Worm (Caenorhabditis elegans) whole organism, midembryonic: ENCODE measurements around the gene F48E8.4.

Experiments
- T22C8.4 ChIP-seq: fragments of 200-800 bp; sonication (Bioruptor generic); IDR thresholded peaks from 2 replicates; pipeline ENCODE4 v1.3.6; 2022; ENCODE audit warnings: missing genetic modification characterization, missing compliant biosample characterization
- flt-1 ChIP-seq: fragments of 200-800 bp; sonication (Bioruptor generic); IDR thresholded peaks from 2 replicates; pipeline ENCODE4 v1.3.6; 2022; ENCODE audit warnings: missing genetic modification characterization, missing compliant biosample characterization
- med-1 ChIP-seq: sonication (generic microtip); optimal IDR thresholded peaks from 2 replicates; lab custom pipeline; 2017; ENCODE audit warnings: missing genetic modification characterization, mild to moderate bottlenecking, missing compliant biosample characterization, antibody characterized with exemption, missing genetic modification reagents; ENCODE audit not compliant: insufficient read depth
- ref-1 ChIP-seq: fragments of 200-800 bp; sonication (Bioruptor generic); conservative IDR thresholded peaks from 2 replicates; pipeline ENCODE4 v1.3.6; 2022; ENCODE audit warnings: missing genetic modification reagents, missing genetic modification characterization, missing compliant biosample characterization
- tab-1 ChIP-seq: fragments of 200-800 bp; sonication (Bioruptor generic); IDR thresholded peaks from 2 replicates; pipeline ENCODE4 v1.3.6; 2022; ENCODE audit warnings: missing genetic modification characterization, missing compliant biosample characterization
- ztf-29 ChIP-seq: fragments of 200-800 bp; sonication (Bioruptor generic); IDR thresholded peaks from 2 replicates; pipeline ENCODE4 v1.3.6; 2022; ENCODE audit warnings: missing genetic modification reagents, missing genetic modification characterization, missing compliant biosample characterization

- TF ChIP-seq flt-1 = no peak
- TF ChIP-seq T22C8.4 (GFP tag; lab: Robert Waterston, UW) = no peak
- no peak for TF ChIP-seq med-1 (GFP tag; lab: Kevin White, UChicago)
- TF ChIP-seq ztf-29 (GFP tag; lab: Robert Waterston, UW) = no peak
- TF ChIP-seq tab-1 (GFP tag; lab: Robert Waterston, UW) = no peak
- TF ChIP-seq ref-1 (GFP tag; lab: Robert Waterston, UW) = no peak
Measured at ce11 chrIII:5469090-5469489, 15.7 kb downstream of the F48E8.4 start.
